Worm (Caenorhabditis elegans): ENCODE results near the gene cht-3.

Gene cht-3

ce11 chrIV:7048637-7049245 lies 45.3 kb downstream of the cht-3 start:
- TF ChIP-seq ceh-16 (tag; optimal IDR thresholded peaks at IDR 0.05): no peak
- TF ChIP-seq elt-3 (tag; optimal IDR thresholded peaks at IDR 0.05): no peak
- peak; percentile 50 for TF ChIP-seq nhr-23 (tag; optimal IDR thresholded peaks at IDR 0.05)
- peak; percentile 41 for TF ChIP-seq lsy-12 (tag; optimal IDR thresholded peaks at IDR 0.05)
- TF ChIP-seq pha-4 (tag; optimal IDR thresholded peaks at IDR 0.05): peak; percentile 54
- TF ChIP-seq elt-2 (tag; optimal IDR thresholded peaks at IDR 0.05): peak; percentile 59
- TF ChIP-seq pqm-1 (tag; optimal IDR thresholded peaks at IDR 0.05): peak; percentile 19

ce11 chrIV:7049672-7050206 lies 46.3 kb downstream of the cht-3 start, which contains the start of gene nhr-105:
TSS of gene nhr-105 (plus strand) at chrIV:7050156.
- TF ChIP-seq nfya-1 (tag; optimal IDR thresholded peaks at IDR 0.05; ENCODE audit: insufficient read depth) (peak; percentile 39), ceh-82 (tag; optimal IDR thresholded peaks at IDR 0.05) (no peak), nhr-11 (tag; optimal IDR thresholded peaks at IDR 0.05) (no peak), R02D3.7 (tag; optimal IDR thresholded peaks at IDR 0.05) (no peak), unc-39 (tag; optimal IDR thresholded peaks at IDR 0.05) (no peak), ama-1 (optimal IDR thresholded peaks at IDR 0.05) (peak; percentile 71), eor-1 (tag; optimal IDR thresholded peaks at IDR 0.05) (no peak), aly-2 (tag; optimal IDR thresholded peaks at IDR 0.05) (no peak), hmg-11 (tag; optimal IDR thresholded peaks at IDR 0.05) (no peak), nhr-43 (tag; optimal IDR thresholded peaks at IDR 0.05; ENCODE audit: poor library complexity, severe bottlenecking) (peak; percentile 55), jun-1 (tag; optimal IDR thresholded peaks at IDR 0.05) (peak; percentile 59), egl-5 (tag; optimal IDR thresholded peaks at IDR 0.05) (no peak), egl-27 (tag; optimal IDR thresholded peaks at IDR 0.05) (peak; percentile 65), nhr-25 (tag; optimal IDR thresholded peaks at IDR 0.05) (peak; percentile 67), ceh-9 (tag; optimal IDR thresholded peaks at IDR 0.05) (no peak), snpc-4 (tag; optimal IDR thresholded peaks at IDR 0.05) (peak; percentile 45), fkh-2 (tag; optimal IDR thresholded peaks at IDR 0.05) (no peak), elt-2 (tag; optimal IDR thresholded peaks at IDR 0.05) (peak; percentile 86), nhr-77 (tag; optimal IDR thresholded peaks at IDR 0.05) (no peak), elt-3 (tag; optimal IDR thresholded peaks at IDR 0.05) (peak in 1 of 3 experiments; percentile 2), nhr-67 (tag; optimal IDR thresholded peaks at IDR 0.05) (no peak), unc-62 (GFP tag; optimal IDR thresholded peaks at IDR 0.05) (peak; percentile 46), nhr-76 (tag; optimal IDR thresholded peaks at IDR 0.05) (no peak), fkh-10 (GFP tag; optimal IDR thresholded peaks at IDR 0.05) (peak; percentile 11), ceh-28 (tag; optimal IDR thresholded peaks at IDR 0.05) (peak; percentile 70), nhr-12 (tag; optimal IDR thresholded peaks at IDR 0.05) (no peak), lin-39 (tag; optimal IDR thresholded peaks at IDR 0.05) (no peak), pqm-1 (tag; optimal IDR thresholded peaks at IDR 0.05) (peak; percentile 86), zag-1 (tag; optimal IDR thresholded peaks at IDR 0.05) (no peak), sea-2 (GFP tag; optimal IDR thresholded peaks at IDR 0.05) (no peak), nhr-23 (tag; optimal IDR thresholded peaks at IDR 0.05) (peak; percentile 74), pha-4 (tag; optimal IDR thresholded peaks at IDR 0.05) (peak; percentile 40), tbx-2 (tag; optimal IDR thresholded peaks at IDR 0.05) (no peak), skn-1 (tag; optimal IDR thresholded peaks at IDR 0.05) (no peak), mml-1 (tag; optimal IDR thresholded peaks at IDR 0.05) (no peak), lsy-12 (tag; optimal IDR thresholded peaks at IDR 0.05) (peak; percentile 44)

ce11 chrIV:7051515-7051914 lies 48.1 kb downstream of the cht-3 start:
- peak; percentile 12 for TF ChIP-seq fkh-10 (GFP tag; optimal IDR thresholded peaks at IDR 0.05)
- TF ChIP-seq daf-12 (tag; optimal IDR thresholded peaks at IDR 0.05): no peak
- no peak for TF ChIP-seq nhr-237 (tag; optimal IDR thresholded peaks at IDR 0.05)
- TF ChIP-seq ama-1 (optimal IDR thresholded peaks at IDR 0.05): peak; percentile 86

All from whole organism, L3 larva.